Worm (Caenorhabditis elegans) whole organism, late embryonic: Measurements from ENCODE around the gene F36A4.4.

Source experiments
- C38D4.7 ChIP-seq: fragments of 200-800 bp; sonication (Bioruptor generic); optimal IDR thresholded peaks from 2 replicates; lab custom pipeline; 2018; ENCODE audit warnings: mild to moderate bottlenecking, missing genetic modification characterization, moderate library complexity, missing compliant biosample characterization
- K09A11.1 ChIP-seq: sonication (generic microtip); optimal IDR thresholded peaks from 2 replicates; lab custom pipeline; 2017; ENCODE audit warnings: antibody characterized with exemption, mild to moderate bottlenecking, missing genetic modification characterization, missing compliant biosample characterization; ENCODE audit not compliant: insufficient read depth
- ahr-1 ChIP-seq: sonication (generic microtip); optimal IDR thresholded peaks from 2 replicates; lab custom pipeline; 2016; ENCODE audit warnings: missing genetic modification characterization, missing compliant biosample characterization
- ceh-22 ChIP-seq: sonication (generic microtip); optimal IDR thresholded peaks from 2 replicates; lab custom pipeline; 2017; ENCODE audit warnings: missing biosample characterization, missing genetic modification characterization
- ceh-34 ChIP-seq: sonication (generic microtip); optimal IDR thresholded peaks from 2 replicates; lab custom pipeline; 2016; ENCODE audit warnings: mild to moderate bottlenecking, missing genetic modification characterization, missing compliant biosample characterization
- ceh-45 ChIP-seq: fragments of 200-800 bp; sonication (Bioruptor generic); IDR thresholded peaks from 2 replicates; pipeline ENCODE4 v1.3.6; 2022; ENCODE audit warnings: missing genetic modification reagents, missing genetic modification characterization, missing compliant biosample characterization
- ceh-48 ChIP-seq: sonication (generic microtip); optimal IDR thresholded peaks from 2 replicates; lab custom pipeline; 2016; ENCODE audit warnings: missing genetic modification characterization, inconsistent platforms, missing compliant biosample characterization
- che-1 ChIP-seq: sonication (generic microtip); optimal IDR thresholded peaks from 2 replicates; lab custom pipeline; 2016; ENCODE audit warnings: mild to moderate bottlenecking, missing genetic modification characterization, missing compliant biosample characterization
- dmd-4 ChIP-seq: sonication (generic microtip); optimal IDR thresholded peaks from 2 replicates; lab custom pipeline; 2016; ENCODE audit warnings: borderline replicate concordance, missing genetic modification characterization, missing compliant biosample characterization
- dve-1 ChIP-seq: sonication (generic microtip); optimal IDR thresholded peaks from 2 replicates; lab custom pipeline; 2017; ENCODE audit warnings: antibody characterized with exemption, mild to moderate bottlenecking, missing genetic modification characterization, missing compliant biosample characterization
- elt-2 ChIP-seq: sonication (generic microtip); optimal IDR thresholded peaks from 2 replicates; lab custom pipeline; 2016; ENCODE audit warnings: missing genetic modification reagents, missing genetic modification characterization, missing compliant biosample characterization
- eyg-1 ChIP-seq: sonication (generic microtip); optimal IDR thresholded peaks from 2 replicates; lab custom pipeline; 2016; ENCODE audit warnings: missing genotype, missing genetic modification characterization, missing compliant biosample characterization
- fkh-6 ChIP-seq: sonication (generic microtip); optimal IDR thresholded peaks from 2 replicates; lab custom pipeline; 2016; ENCODE audit warnings: missing genetic modification characterization, missing compliant biosample characterization
- gmeb-2 ChIP-seq: sonication (generic microtip); optimal IDR thresholded peaks from 2 replicates; lab custom pipeline; 2016; ENCODE audit warnings: missing genetic modification characterization, inconsistent platforms, missing compliant biosample characterization
- hlh-13 ChIP-seq: fragments of 200-800 bp; sonication (Bioruptor generic); optimal IDR thresholded peaks from 2 replicates; lab custom pipeline; 2018; ENCODE audit warnings: mild to moderate bottlenecking, missing genetic modification characterization, missing compliant biosample characterization
- hlh-30 ChIP-seq: sonication (generic microtip); optimal IDR thresholded peaks from 2 replicates; lab custom pipeline; 2017; ENCODE audit warnings: antibody characterized with exemption, missing genetic modification characterization, missing compliant biosample characterization; ENCODE audit not compliant: insufficient read depth
- hlh-6 ChIP-seq: sonication (generic microtip); optimal IDR thresholded peaks from 2 replicates; lab custom pipeline; 2016; ENCODE audit warnings: missing genotype, missing genetic modification characterization, missing compliant biosample characterization
- lim-6 ChIP-seq: sonication (generic microtip); optimal IDR thresholded peaks from 2 replicates; lab custom pipeline; 2016; ENCODE audit warnings: missing genetic modification characterization, missing compliant biosample characterization
- mec-3 ChIP-seq: sonication (generic microtip); optimal IDR thresholded peaks from 2 replicates; lab custom pipeline; 2016; ENCODE audit warnings: borderline replicate concordance, missing genetic modification characterization, missing compliant biosample characterization
- nhr-232 ChIP-seq: sonication (generic microtip); optimal IDR thresholded peaks from 2 replicates; lab custom pipeline; 2016; ENCODE audit warnings: missing genetic modification characterization, missing compliant biosample characterization
- pag-3 ChIP-seq: sonication (generic microtip); optimal IDR thresholded peaks from 2 replicates; lab custom pipeline; 2016; ENCODE audit warnings: missing compliant biosample characterization, missing genetic modification characterization, borderline replicate concordance
- pat-9 ChIP-seq: fragments of 200-800 bp; sonication (Bioruptor generic); optimal IDR thresholded peaks from 2 replicates; lab custom pipeline; 2018; ENCODE audit warnings: mild to moderate bottlenecking, missing genetic modification characterization, moderate library complexity, missing compliant biosample characterization
- pax-1 ChIP-seq: fragments of 150-350 bp; optimal IDR thresholded peaks from 2 replicates; lab custom pipeline; 2014; ENCODE audit warnings: missing biosample characterization, missing genetic modification characterization
- pha-2 ChIP-seq: sonication (generic microtip); optimal IDR thresholded peaks from 2 replicates; lab custom pipeline; 2017; ENCODE audit warnings: mild to moderate bottlenecking, missing genetic modification characterization, missing compliant biosample characterization
- pros-1 ChIP-seq: fragments of 150-350 bp; optimal IDR thresholded peaks from 2 replicates; lab custom pipeline; 2014; ENCODE audit warnings: missing biosample characterization, missing genetic modification reagents, missing genetic modification characterization
- syd-9 ChIP-seq: sonication (generic microtip); optimal IDR thresholded peaks from 2 replicates; lab custom pipeline; 2016; ENCODE audit warnings: mild to moderate bottlenecking, missing genetic modification characterization, moderate library complexity, missing compliant biosample characterization
- tbx-2 ChIP-seq: sonication (generic microtip); optimal IDR thresholded peaks from 2 replicates; lab custom pipeline; 2016; ENCODE audit warnings: missing genetic modification characterization, missing compliant biosample characterization
- tbx-7 ChIP-seq: sonication (generic microtip); optimal IDR thresholded peaks from 2 replicates; lab custom pipeline; 2016; ENCODE audit warnings: missing genotype, missing genetic modification characterization, missing compliant biosample characterization
- ttx-3 ChIP-seq: sonication (generic microtip); optimal IDR thresholded peaks from 2 replicates; lab custom pipeline; 2016; ENCODE audit warnings: missing genetic modification reagents, missing genetic modification characterization, missing compliant biosample characterization
- unc-3 ChIP-seq, 2 experiments: fragments of 200-800 bp in 1 of 2; sonication (Bioruptor generic) in 1 of 2; sonication (generic microtip) in 1 of 2; conservative IDR thresholded peaks in 1 of 2; optimal IDR thresholded peaks in 1 of 2; 2 replicates each; pipeline versions ENCODE4 v1.3.6 to Lab custom; 2016 to 2022; ENCODE audit warnings: missing compliant biosample characterization in 2 of 2, missing genetic modification characterization in 2 of 2, missing genetic modification reagents in 1 of 2
- unc-42 ChIP-seq: sonication (generic microtip); optimal IDR thresholded peaks from 2 replicates; lab custom pipeline; 2016; ENCODE audit warnings: missing genotype, missing genetic modification characterization, missing compliant biosample characterization
- unc-55 ChIP-seq: sonication (generic microtip); optimal IDR thresholded peaks from 2 replicates; lab custom pipeline; 2017; ENCODE audit warnings: missing biosample characterization, missing genetic modification reagents, missing genetic modification characterization
- unc-86 ChIP-seq: sonication (generic microtip); optimal IDR thresholded peaks from 2 replicates; lab custom pipeline; 2016; ENCODE audit warnings: missing genetic modification characterization, missing compliant biosample characterization
- zip-5 ChIP-seq: sonication (generic microtip); optimal IDR thresholded peaks from 2 replicates; lab custom pipeline; 2016; ENCODE audit warnings: missing genetic modification characterization, missing compliant biosample characterization

The F36A4.4 gene

ce11 chrIV:4277694-4278093 lies 10.3 kb downstream of the F36A4.4 start, which contains the start of gene nhr-78:
nhr-78 (minus strand) TSS chrIV:4277875.
- TF ChIP-seq ceh-22 (tag; lab: Kevin White, UChicago) = no peak
- TF ChIP-seq ttx-3 (tag; lab: Kevin White, UChicago) = no peak
- TF ChIP-seq unc-86 (tag; lab: Kevin White, UChicago) = no peak
- TF ChIP-seq tbx-7 (tag; lab: Kevin White, UChicago) = no peak
- no peak for TF ChIP-seq unc-3 (GFP tag; conservative IDR thresholded peaks at IDR 0.05; lab: Robert Waterston, UW)
- no peak for TF ChIP-seq unc-3 (tag; optimal IDR thresholded peaks at IDR 0.05; lab: Kevin White, UChicago)
- no peak for TF ChIP-seq pax-1 (tag; lab: Kevin White, UChicago)
- no peak for TF ChIP-seq zip-5 (tag; lab: Kevin White, UChicago)
- TF ChIP-seq pat-9 (tag; lab: Kevin White, UChicago) = no peak
- no peak for TF ChIP-seq K09A11.1 (tag; lab: Kevin White, UChicago)
- TF ChIP-seq pag-3 (tag; lab: Kevin White, UChicago) = no peak
- TF ChIP-seq gmeb-2 (tag; lab: Kevin White, UChicago) = no peak
- TF ChIP-seq lim-6 (tag; lab: Kevin White, UChicago) = no peak
- no peak for TF ChIP-seq dmd-4 (tag; lab: Kevin White, UChicago)
- TF ChIP-seq hlh-6 (tag; lab: Kevin White, UChicago) = no peak
- no peak for TF ChIP-seq ceh-34 (tag; lab: Kevin White, UChicago)
- no peak for TF ChIP-seq unc-42
- TF ChIP-seq ahr-1 (tag; lab: Kevin White, UChicago) = no peak
- no peak for TF ChIP-seq fkh-6 (tag; lab: Kevin White, UChicago)
- no peak for TF ChIP-seq che-1

DNA sequence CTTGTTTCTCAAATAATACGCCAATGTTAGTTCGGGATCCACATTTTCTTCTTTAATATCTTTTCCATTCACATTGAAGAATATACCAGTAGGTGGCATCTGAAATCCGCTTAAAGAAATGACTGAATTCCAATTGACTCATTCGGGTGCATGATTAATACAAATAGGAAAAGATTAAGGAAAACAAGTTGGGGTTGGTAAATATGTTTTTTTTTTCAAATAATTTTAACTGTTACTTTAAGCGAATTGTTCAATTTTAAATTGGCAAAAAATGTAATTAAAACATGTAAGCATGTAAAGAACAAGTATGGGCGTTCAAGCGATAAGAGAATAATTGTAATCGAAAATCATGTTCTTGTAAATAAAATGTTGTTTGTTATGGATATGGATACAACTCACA lies 16.6 kb downstream of the F36A4.4 start, which contains the start of gene F15E6.6:
F15E6.6 (minus strand) TSS at position 101 of the 400 bp plus-strand sequence.
- TF ChIP-seq unc-55 (GFP tag; lab: Kevin White, UChicago) (no peak), pros-1 (no peak)

DNA sequence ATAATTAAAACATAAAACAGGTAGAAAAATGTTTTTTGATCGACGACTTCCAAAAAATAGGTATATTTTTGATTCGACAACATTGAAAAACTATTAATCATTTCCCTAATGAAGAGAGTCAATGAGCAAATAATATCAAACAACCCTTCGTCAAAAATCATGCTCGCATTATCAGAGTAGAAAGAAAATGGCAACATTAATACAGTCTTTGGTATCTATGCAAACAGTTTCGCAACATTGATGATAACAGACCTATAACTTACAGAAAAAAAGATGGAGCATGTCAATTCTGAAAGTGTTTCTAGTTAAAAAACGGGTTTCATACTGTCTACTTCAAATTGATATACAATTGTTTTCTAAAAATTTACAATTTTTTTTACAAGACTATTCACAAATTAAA lies 17.6 kb downstream of the F36A4.4 start:
- no peak for TF ChIP-seq nhr-232 (tag; lab: Kevin White, UChicago)
- no peak for TF ChIP-seq mec-3 (tag; lab: Kevin White, UChicago)
- TF ChIP-seq elt-2 (tag; lab: Kevin White, UChicago) = peak; percentile 42
- no peak for TF ChIP-seq syd-9 (tag; lab: Kevin White, UChicago)

ce11 chrIV:4288332-4288731 lies 20.9 kb downstream of the F36A4.4 start, which contains the start of gene srv-4:
srv-4 (minus strand) TSS chrIV:4288432.
- TF ChIP-seq C38D4.7 (GFP tag; lab: Kevin White, UChicago) = no peak
- TF ChIP-seq gmeb-2 (tag; lab: Kevin White, UChicago) = no peak
- no peak for TF ChIP-seq pha-2 (tag; lab: Kevin White, UChicago)
- no peak for TF ChIP-seq dve-1 (tag; lab: Kevin White, UChicago)
- TF ChIP-seq tbx-7 (tag; lab: Kevin White, UChicago) = no peak
- TF ChIP-seq unc-55 (GFP tag; lab: Kevin White, UChicago) = no peak
- no peak for TF ChIP-seq nhr-232 (tag; lab: Kevin White, UChicago)
- no peak for TF ChIP-seq tbx-2 (tag; lab: Kevin White, UChicago)
- TF ChIP-seq pax-1 (tag; lab: Kevin White, UChicago) = no peak
- no peak for TF ChIP-seq unc-42
- TF ChIP-seq dmd-4 (tag; lab: Kevin White, UChicago) = no peak
- no peak for TF ChIP-seq eyg-1 (tag; lab: Kevin White, UChicago)
- TF ChIP-seq ceh-48 = no peak
- TF ChIP-seq hlh-13 (GFP tag; lab: Kevin White, UChicago) = no peak
- no peak for TF ChIP-seq hlh-30
- no peak for TF ChIP-seq ceh-45 (GFP tag; lab: Robert Waterston, UW)
